Worm (Caenorhabditis elegans): Measurements from ENCODE around the gene dod-22.

dod-22 gene

DNA sequence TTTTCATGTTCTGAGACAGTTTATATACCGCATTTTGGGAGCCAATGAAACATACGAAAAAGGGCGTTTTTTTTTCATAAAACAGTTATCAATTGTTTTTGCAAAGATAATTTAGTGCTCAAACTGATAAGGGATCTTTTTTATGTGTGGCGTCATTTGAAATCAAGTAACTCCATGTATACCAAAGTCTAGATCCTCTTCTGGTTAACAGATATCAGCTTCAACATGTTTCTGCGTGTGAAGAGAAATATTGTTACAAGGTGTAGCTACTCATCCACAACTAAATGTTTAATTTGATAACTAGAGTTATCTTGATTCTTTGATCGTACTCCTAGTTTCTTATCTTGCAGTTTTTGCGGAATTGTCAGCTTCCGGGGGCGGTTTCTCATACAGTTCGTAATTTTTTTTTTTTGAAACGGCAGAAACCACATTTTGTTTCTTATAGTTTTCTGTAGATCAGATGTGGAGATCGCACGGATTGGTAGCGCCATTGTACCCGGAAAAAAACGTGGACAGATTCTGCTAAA is 6.9 kb downstream of the dod-22 start (continued):
- TF ChIP-seq fkh-10 (GFP tag; optimal IDR thresholded peaks at IDR 0.05), result no peak

DNA sequence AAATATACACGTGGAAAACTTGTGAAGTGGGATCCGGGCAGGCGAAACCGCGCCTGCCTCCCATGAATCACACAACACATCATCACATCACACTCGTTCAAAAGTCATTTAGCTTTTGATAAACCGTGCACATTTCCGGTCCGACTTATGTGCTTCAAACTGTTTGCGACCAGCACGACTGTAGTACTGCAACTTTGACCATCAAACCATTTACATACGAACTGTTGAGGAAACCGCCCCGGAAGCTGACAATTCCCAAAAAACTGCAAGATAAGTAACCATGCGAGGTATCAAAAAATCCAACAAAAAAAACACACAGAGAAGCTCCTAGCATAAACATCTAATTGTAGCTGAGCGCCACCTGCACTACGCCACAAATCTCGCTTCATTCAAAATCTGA is 7.6 kb downstream of the dod-22 start:
- TF ChIP-seq ceh-28 (tag; optimal IDR thresholded peaks at IDR 0.05) (no peak), nhr-102 (tag; optimal IDR thresholded peaks at IDR 0.05) (no peak), nhr-10 (tag; optimal IDR thresholded peaks at IDR 0.05) (no peak), gei-8 (GFP tag; optimal IDR thresholded peaks at IDR 0.05) (no peak), lim-7 (GFP tag; IDR thresholded peaks at IDR 0.05) (0 out of 2 replicates have a peak, but pooled peaks have one; percentile 31), mep-1 (tag; optimal IDR thresholded peaks at IDR 0.05) (no peak), mes-2 (tag; optimal IDR thresholded peaks at IDR 0.05; ENCODE audit: poor library complexity, severe bottlenecking) (no peak), ceh-82 (tag; optimal IDR thresholded peaks at IDR 0.05) (no peak), T26A8.4 (GFP tag; IDR thresholded peaks at IDR 0.05) (no peak), spr-3 (GFP tag; optimal IDR thresholded peaks at IDR 0.05) (no peak), unc-62 (GFP tag; optimal IDR thresholded peaks at IDR 0.05 in 1 of 2) (peak in 1 of 2 experiments; percentile 94), unc-62 (tag; optimal IDR thresholded peaks at IDR 0.05) (no peak), ceh-62 (tag; optimal IDR thresholded peaks at IDR 0.05) (no peak), aly-2 (tag; optimal IDR thresholded peaks at IDR 0.05) (no peak), lin-15B (tag; optimal IDR thresholded peaks at IDR 0.05) (no peak), dve-1 (tag; optimal IDR thresholded peaks at IDR 0.05; ENCODE audit: insufficient read depth) (no peak), daf-8 (GFP tag; IDR thresholded peaks at IDR 0.05) (no peak), rbr-2 (tag; optimal IDR thresholded peaks at IDR 0.05) (no peak)

DNA sequence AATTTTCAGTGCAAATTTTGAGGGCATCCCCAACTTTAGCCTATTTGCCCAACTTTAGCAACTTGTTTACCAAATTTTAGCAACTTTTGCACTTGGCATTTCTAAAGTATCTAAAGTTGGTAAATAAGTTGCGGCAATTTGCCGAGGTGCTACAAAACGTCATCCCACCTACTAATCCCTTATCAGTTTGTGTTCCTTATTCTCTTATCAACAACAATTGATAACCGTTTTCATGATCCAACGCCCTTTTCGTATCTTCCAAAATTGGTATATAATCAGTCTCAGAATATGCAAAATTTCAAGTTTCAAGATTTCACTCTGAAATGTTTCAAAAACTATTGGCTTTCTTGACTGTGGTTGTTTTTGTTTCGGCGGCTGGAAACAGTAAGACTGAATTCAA is 8.2 kb downstream of the dod-22 start, which contains the start of gene F55G11.4:
Gene F55G11.4 (plus strand): TSS at position 289 of the 400 bp plus-strand sequence.
- TF ChIP-seq F44E2.7 (GFP tag; IDR thresholded peaks at IDR 0.05), result no peak
- TF ChIP-seq pqm-1 (tag; optimal IDR thresholded peaks at IDR 0.05), result peak; percentile 44
- TF ChIP-seq vab-7 (GFP tag; IDR thresholded peaks at IDR 0.05), result no peak
- TF ChIP-seq F10B5.3 (tag; optimal IDR thresholded peaks at IDR 0.05), result no peak
- TF ChIP-seq daf-19 (GFP tag; conservative IDR thresholded peaks at IDR 0.05), result no peak
- no peak for TF ChIP-seq ceh-20 (GFP tag; IDR thresholded peaks at IDR 0.05)
- no peak for TF ChIP-seq dpl-1 (GFP tag; optimal IDR thresholded peaks at IDR 0.05)
- TF ChIP-seq dmd-6 (GFP tag; IDR thresholded peaks at IDR 0.05), result peak; percentile 22; the same call in 1 of the 2 replicates
- no peak for TF ChIP-seq nhr-111 (GFP tag; optimal IDR thresholded peaks at IDR 0.05)
- TF ChIP-seq skn-1 (tag; optimal IDR thresholded peaks at IDR 0.05), result no peak
- TF ChIP-seq unc-62 (GFP tag; optimal IDR thresholded peaks at IDR 0.05 in 1 of 2), result peak in 1 of 2 experiments; percentile 52
- no peak for TF ChIP-seq unc-62 (tag; optimal IDR thresholded peaks at IDR 0.05)
- no peak for TF ChIP-seq snpc-1.2 (GFP tag; IDR thresholded peaks at IDR 0.05)
- TF ChIP-seq dmd-9 (GFP tag; IDR thresholded peaks at IDR 0.05), result no peak
- TF ChIP-seq tag-97 (GFP tag; IDR thresholded peaks at IDR 0.05), result no peak

ce11 chrIV:12975981-12976380 is 10.8 kb downstream of the dod-22 start, which contains the start of gene dod-17:
Gene dod-17 (plus strand): TSS chrIV:12976303.
- peak; percentile 35 for TF ChIP-seq pqm-1 (tag; optimal IDR thresholded peaks at IDR 0.05)
- no peak for TF ChIP-seq daf-16 (GFP tag; optimal IDR thresholded peaks at IDR 0.05)
- TF ChIP-seq daf-16 (tag; optimal IDR thresholded peaks at IDR 0.05), result no peak
- TF ChIP-seq daf-12 (tag; optimal IDR thresholded peaks at IDR 0.05), result no peak
- TF ChIP-seq unc-130 (GFP tag; optimal IDR thresholded peaks at IDR 0.05), result no peak
- TF ChIP-seq F10B5.3 (tag; optimal IDR thresholded peaks at IDR 0.05), result no peak
- TF ChIP-seq ceh-32 (tag; optimal IDR thresholded peaks at IDR 0.05; ENCODE audit: poor library complexity), result no peak
- TF ChIP-seq mdt-29 (GFP tag; IDR thresholded peaks at IDR 0.05), result no peak
